Fruit fly (Drosophila melanogaster): ENCODE results near the gene CG43630.

DNA sequence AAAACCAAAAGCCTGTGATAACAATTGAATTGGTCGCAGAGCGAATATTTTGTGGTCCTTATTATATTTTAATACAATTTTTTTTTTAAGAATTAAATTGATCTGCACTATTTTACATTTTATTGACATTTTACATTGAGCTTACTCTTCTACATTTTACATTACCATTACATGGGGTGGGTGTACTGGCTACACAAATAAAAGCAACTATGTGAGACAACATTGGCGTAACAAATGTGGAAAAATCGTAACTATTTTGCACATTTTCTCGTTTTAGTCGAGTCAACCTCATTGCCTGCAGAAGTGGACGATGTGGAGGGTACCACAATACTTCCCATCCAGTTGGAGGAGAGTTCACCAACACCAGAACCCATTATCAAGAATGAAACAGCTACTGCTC, 25.5 kb downstream of the CG43630 start:
- TF ChIP-seq EcR (GFP tag; optimal IDR thresholded peaks at IDR 0.05) (no peak), CG8478 (optimal IDR thresholded peaks at IDR 0.05) (no peak), pan (optimal IDR thresholded peaks at IDR 0.05) (no peak)

Measured in whole organism.